Fruit fly (Drosophila melanogaster) whole organism, embryonic: Measurements from ENCODE around the gene spidey.

Experiments used
- CG31365 ChIP-seq: fragments of 200-800 bp; sonication (Bioruptor generic); optimal IDR thresholded peaks from 2 replicates; lab custom pipeline; 2018; ENCODE audit warnings: missing biosample characterization, mild to moderate bottlenecking, missing genetic modification characterization
- Hr78 ChIP-seq, 2 experiments: fragments of 200-800 bp in 1 of 2; fragments of >200 bp in 1 of 2; sonication (Bioruptor generic) in 1 of 2; optimal IDR thresholded peaks; 2 replicates each; lab custom pipeline; 2017 to 2019; ENCODE audit warnings: missing biosample characterization in 2 of 2, missing genetic modification characterization in 2 of 2, mild to moderate bottlenecking in 1 of 2, moderate library complexity in 1 of 2
- dan ChIP-seq: fragments of 200-800 bp; sonication (Bioruptor generic); IDR thresholded peaks from 2 replicates; pipeline ENCODE4 v1.3.6; 2022; ENCODE audit warnings: missing biosample characterization, missing genetic modification characterization

DNA sequence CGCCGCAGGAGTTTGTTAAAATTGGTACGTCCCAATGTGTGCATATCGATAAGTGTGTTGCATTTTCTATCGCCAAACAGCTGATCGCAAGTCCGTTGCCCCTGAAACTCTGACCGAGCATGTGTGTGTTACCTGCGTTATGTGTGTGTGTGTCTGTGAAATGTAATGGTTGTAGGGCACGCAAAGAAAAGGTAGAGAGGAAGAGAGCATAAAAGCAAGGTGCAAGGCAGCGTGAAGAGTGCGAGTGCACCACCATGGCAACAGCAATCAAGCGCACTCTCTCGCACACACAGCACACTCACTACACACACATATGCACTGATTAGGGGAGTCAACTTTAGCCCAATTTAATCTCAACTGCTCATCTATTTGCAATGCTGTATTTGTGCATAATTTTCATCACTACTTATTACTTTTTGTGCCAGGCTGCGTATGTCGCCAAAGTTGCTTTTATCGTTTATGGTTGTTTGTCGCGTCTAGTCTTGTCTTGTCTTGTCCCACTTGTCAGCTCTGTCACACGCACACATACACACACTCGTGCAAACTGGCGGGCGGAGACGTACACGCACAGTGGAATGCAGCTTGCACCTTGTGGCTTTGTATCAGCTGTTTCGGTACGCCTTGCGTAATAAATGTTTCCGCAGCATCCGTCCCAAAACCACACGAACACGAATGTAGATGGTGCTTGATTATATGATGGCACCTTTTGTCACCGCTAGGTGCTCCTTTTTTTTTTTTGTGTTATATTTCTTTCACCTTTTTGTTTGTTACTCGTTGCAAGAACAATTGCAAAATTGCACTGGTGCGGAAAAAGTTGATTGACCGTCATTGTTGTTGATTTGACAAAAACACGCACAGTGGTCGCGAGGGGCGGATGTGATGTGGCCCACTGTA lies 29.1 kb downstream of the spidey start:
- no peak for TF ChIP-seq Hr78 (GFP tag; optimal IDR thresholded peaks at IDR 0.05; lab: Kevin White, UChicago)
- peak; percentile 61 for TF ChIP-seq dan (GFP tag; lab: Robert Waterston, UW)
- TF ChIP-seq CG31365, result peak; percentile 2
